Worm (Caenorhabditis elegans) whole organism, young adult: ENCODE data around the gene nra-1.

Experiments
- K12H6.12 ChIP-seq: fragments of 200-800 bp; sonication (Bioruptor generic); optimal IDR thresholded peaks from 2 replicates; lab custom pipeline; 2018; ENCODE audit warnings: mild to moderate bottlenecking, missing genetic modification characterization, missing compliant biosample characterization
- die-1 ChIP-seq: sonication (generic microtip); optimal IDR thresholded peaks from 2 replicates; lab custom pipeline; 2016; ENCODE audit warnings: missing genotype, mild to moderate bottlenecking, missing genetic modification characterization, missing compliant biosample characterization

ce11 chrIV:17332261-17332660 is 48.3 kb upstream of the nra-1 start, which contains the start of gene C49C3.7:
- TF ChIP-seq K12H6.12 (no peak), die-1 (no peak)
